Fruit fly (Drosophila melanogaster): ENCODE results near the gene B-H2.

B-H2 gene

dm6 chrX:17329933-17330674, 15.7 kb downstream of the B-H2 start (continued):
- TF ChIP-seq CG13424 (tag; optimal IDR thresholded peaks at IDR 0.05) (peak; percentile 61), sens (GFP tag) (peak; percentile 64), ind (GFP tag; optimal IDR thresholded peaks at IDR 0.05) (peak; percentile 49), sisA (GFP tag; IDR thresholded peaks at IDR 0.05) (no peak), hkb (optimal IDR thresholded peaks at IDR 0.05) (no peak), hkb (GFP tag; IDR thresholded peaks at IDR 0.05) (0 out of 2 replicates have a peak, but pooled peaks have one; percentile 35), CG12071 (GFP tag; optimal IDR thresholded peaks at IDR 0.05) (peak; percentile 3), CHES-1-like (GFP tag; optimal IDR thresholded peaks at IDR 0.05) (peak; percentile 13), emc (GFP tag; optimal IDR thresholded peaks at IDR 0.05) (no peak), Fer2 (tag; optimal IDR thresholded peaks at IDR 0.05) (peak; percentile 10), CG11093 (GFP tag; IDR thresholded peaks at IDR 0.05) (peak; percentile 22; the same call in 1 of the 3 replicates), scrt (GFP tag; optimal IDR thresholded peaks at IDR 0.05) (peak; percentile 58), cwo (GFP tag; optimal IDR thresholded peaks at IDR 0.05) (peak; percentile 35), CG7786 (GFP tag; optimal IDR thresholded peaks at IDR 0.05) (peak; percentile 37), aop (GFP tag; IDR thresholded peaks at IDR 0.05) (no peak), CG6254 (GFP tag; optimal IDR thresholded peaks at IDR 0.05) (no peak), Med (GFP tag) (peak; percentile 81), ems (GFP tag; optimal IDR thresholded peaks at IDR 0.05) (peak; percentile 23), CG7839 (tag; optimal IDR thresholded peaks at IDR 0.05) (peak; percentile 75), pum (GFP tag; optimal IDR thresholded peaks at IDR 0.05) (peak; percentile 15), Sin3A (optimal IDR thresholded peaks at IDR 0.05) (no peak), CG32532 (GFP tag; IDR thresholded peaks at IDR 0.05) (peak; percentile 71), gro (GFP tag; optimal IDR thresholded peaks at IDR 0.05) (no peak), CG17361 (GFP tag; IDR thresholded peaks at IDR 0.05) (peak; percentile 71), Abd-B (GFP tag; optimal IDR thresholded peaks at IDR 0.05) (peak; percentile 11), lola (GFP tag; optimal IDR thresholded peaks at IDR 0.05) (peak in 1 of 3 experiments; percentile 0), lilli (GFP tag; optimal IDR thresholded peaks at IDR 0.05) (peak; percentile 62), slp2 (GFP tag; optimal IDR thresholded peaks at IDR 0.05) (peak; percentile 2), row (GFP tag; IDR thresholded peaks at IDR 0.05) (peak; percentile 41; the same call in 2 of the 3 replicates), CG7928 (GFP tag; optimal IDR thresholded peaks at IDR 0.05) (peak; percentile 4), dmrt11E (tag; optimal IDR thresholded peaks at IDR 0.05) (peak; percentile 11), mld (GFP tag; IDR thresholded peaks at IDR 0.05; ENCODE audit: partially characterized antibody) (no peak), CG14441 (GFP tag; IDR thresholded peaks at IDR 0.05) (peak; percentile 35; the same call in 1 of the 2 replicates), CG4424 (GFP tag; optimal IDR thresholded peaks at IDR 0.05) (peak; percentile 24), CG7556 (GFP tag; optimal IDR thresholded peaks at IDR 0.05) (peak; percentile 49), Nf-YC (tag; optimal IDR thresholded peaks at IDR 0.05) (peak; percentile 57), mam (GFP tag; optimal IDR thresholded peaks at IDR 0.05) (peak; percentile 59), CG12219 (GFP tag; optimal IDR thresholded peaks at IDR 0.05) (peak; percentile 23), wor (GFP tag; IDR thresholded peaks at IDR 0.05) (no peak), CG17385 (GFP tag; optimal IDR thresholded peaks at IDR 0.05) (peak; percentile 35), CG14050 (GFP tag; IDR thresholded peaks at IDR 0.05) (peak; percentile 15; the same call in 1 of the 3 replicates), CG11504 (tag; optimal IDR thresholded peaks at IDR 0.05) (peak; percentile 73), tio (GFP tag; optimal IDR thresholded peaks at IDR 0.05) (peak; percentile 29), sug (tag; optimal IDR thresholded peaks at IDR 0.05) (peak; percentile 33), Oli (tag; optimal IDR thresholded peaks at IDR 0.05) (peak; percentile 62), ttk (GFP tag; IDR thresholded peaks at IDR 0.05) (no peak), CG10979 (tag; optimal IDR thresholded peaks at IDR 0.05) (peak; percentile 35), CG14667 (GFP tag; IDR thresholded peaks at IDR 0.05) (no peak), BtbVII (GFP tag; optimal IDR thresholded peaks at IDR 0.05) (peak; percentile 30), CG17829 (tag; optimal IDR thresholded peaks at IDR 0.05) (peak; percentile 4)

All from whole organism, embryonic.